Worm (Caenorhabditis elegans) whole organism, early embryonic: ENCODE results near the gene C07A9.10.

Experiments used
- B0310.2 ChIP-seq: sonication (generic microtip); optimal IDR thresholded peaks from 2 replicates; lab custom pipeline; 2016; ENCODE audit warnings: mild to moderate bottlenecking, missing genetic modification characterization, missing compliant biosample characterization
- F13C5.2 ChIP-seq: sonication (generic microtip); optimal IDR thresholded peaks from 2 replicates; lab custom pipeline; 2017; ENCODE audit warnings: mild to moderate bottlenecking, missing genetic modification characterization, inconsistent platforms, missing compliant biosample characterization
- aly-1 ChIP-seq: sonication (generic microtip); optimal IDR thresholded peaks from 2 replicates; lab custom pipeline; 2016; ENCODE audit warnings: missing genetic modification characterization, missing compliant biosample characterization
- ama-1 ChIP-seq: fragments of 150-350 bp; optimal IDR thresholded peaks from 2 replicates; lab custom pipeline; 2014
- ceh-13 ChIP-seq: fragments of 200-800 bp; sonication (Bioruptor generic); optimal IDR thresholded peaks from 2 replicates; lab custom pipeline; 2018; ENCODE audit warnings: mild to moderate bottlenecking, missing genetic modification characterization, missing compliant biosample characterization
- ceh-36 ChIP-seq: sonication (generic microtip); optimal IDR thresholded peaks from 2 replicates; lab custom pipeline; 2016; ENCODE audit warnings: missing genetic modification characterization, inconsistent platforms, missing compliant biosample characterization
- ets-7 ChIP-seq: sonication (generic microtip); optimal IDR thresholded peaks from 2 replicates; lab custom pipeline; 2016; ENCODE audit warnings: missing genotype, missing genetic modification characterization, missing compliant biosample characterization
- flt-1 ChIP-seq: fragments of 200-800 bp; sonication (Bioruptor generic); IDR thresholded peaks from 2 replicates; pipeline ENCODE4 v1.3.6; 2022; ENCODE audit warnings: missing genetic modification characterization, missing compliant biosample characterization
- hmbx-1 ChIP-seq: sonication (generic microtip); optimal IDR thresholded peaks from 2 replicates; lab custom pipeline; 2016; ENCODE audit warnings: mild to moderate bottlenecking, missing genetic modification characterization, missing compliant biosample characterization
- hmg-4 ChIP-seq: fragments of 200-800 bp; sonication (Bioruptor generic); optimal IDR thresholded peaks from 2 replicates; lab custom pipeline; 2018; ENCODE audit warnings: mild to moderate bottlenecking, missing genetic modification characterization, missing compliant biosample characterization
- hnd-1 ChIP-seq: sonication (generic microtip); optimal IDR thresholded peaks from 2 replicates; lab custom pipeline; 2016; ENCODE audit warnings: missing genetic modification characterization, missing compliant biosample characterization
- pes-1 ChIP-seq: fragments of 200-800 bp; sonication (Bioruptor generic); IDR thresholded peaks from 2 replicates; pipeline ENCODE4 v1.3.6; 2022; ENCODE audit warnings: missing genetic modification reagents, missing genetic modification characterization, missing compliant biosample characterization
- scrt-1 ChIP-seq: fragments of 200-800 bp; sonication (Bioruptor generic); IDR thresholded peaks from 2 replicates; pipeline ENCODE4 v1.3.6; 2022; ENCODE audit warnings: missing genetic modification characterization, missing compliant biosample characterization
- sea-1 ChIP-seq: fragments of 200-800 bp; sonication (Bioruptor generic); conservative IDR thresholded peaks from 2 replicates; pipeline ENCODE4 v1.3.6; 2022; ENCODE audit warnings: missing genetic modification characterization, missing compliant biosample characterization
- tbx-11 ChIP-seq: fragments of 200-800 bp; sonication (Bioruptor generic); IDR thresholded peaks from 2 replicates; pipeline ENCODE4 v1.3.6; 2022; ENCODE audit warnings: missing genetic modification characterization, missing compliant biosample characterization
- tbx-37 ChIP-seq: fragments of 200-800 bp; sonication (Bioruptor generic); conservative IDR thresholded peaks from 2 replicates; pipeline ENCODE4 v1.3.6; 2022; ENCODE audit warnings: missing genetic modification reagents, missing genetic modification characterization, missing compliant biosample characterization
- tra-4 ChIP-seq: sonication (generic microtip); optimal IDR thresholded peaks from 2 replicates; lab custom pipeline; 2017; ENCODE audit warnings: missing genetic modification characterization, missing compliant biosample characterization

The C07A9.10 gene

DNA sequence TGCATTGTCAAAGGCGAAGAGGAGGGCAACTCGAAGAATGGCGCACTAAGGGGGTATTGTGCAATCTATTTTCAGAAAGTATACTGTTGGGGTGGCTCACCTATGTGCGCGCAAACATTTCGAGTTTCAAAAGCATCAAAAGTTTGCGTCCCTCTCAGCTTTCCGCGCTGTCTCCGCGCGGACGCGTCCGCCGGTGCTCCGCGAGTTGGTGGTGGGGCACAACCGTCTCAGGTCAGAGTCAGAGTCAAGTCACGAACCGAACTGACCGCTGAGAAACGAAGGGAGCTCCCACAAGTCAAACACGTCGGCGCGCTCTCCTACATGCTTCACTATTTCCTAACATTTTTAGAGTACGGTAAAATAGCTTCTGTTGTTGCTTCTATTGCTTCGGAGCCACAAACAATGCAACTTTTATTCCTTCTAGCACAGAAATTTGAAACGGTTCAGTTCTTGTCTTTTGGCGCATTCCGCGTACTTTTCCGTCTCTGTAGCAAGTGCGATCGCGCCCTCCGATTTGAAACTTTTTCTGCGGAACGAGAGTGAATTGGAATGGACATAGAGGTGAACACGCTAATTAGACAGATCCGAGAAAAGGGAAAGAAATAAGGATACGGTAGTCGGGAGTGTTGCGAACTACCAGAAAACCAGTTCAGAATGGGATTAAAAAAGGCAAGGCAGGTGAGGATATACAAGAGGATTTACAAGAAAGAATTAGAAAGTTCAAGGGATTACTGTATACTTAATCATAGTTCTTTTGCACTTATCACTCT lies 46.4 kb downstream of the C07A9.10 start:
- TF ChIP-seq pes-1 (GFP tag; lab: Robert Waterston, UW) (no peak), hmbx-1 (tag; lab: Kevin White, UChicago) (no peak), B0310.2 (tag; lab: Kevin White, UChicago) (no peak)

DNA sequence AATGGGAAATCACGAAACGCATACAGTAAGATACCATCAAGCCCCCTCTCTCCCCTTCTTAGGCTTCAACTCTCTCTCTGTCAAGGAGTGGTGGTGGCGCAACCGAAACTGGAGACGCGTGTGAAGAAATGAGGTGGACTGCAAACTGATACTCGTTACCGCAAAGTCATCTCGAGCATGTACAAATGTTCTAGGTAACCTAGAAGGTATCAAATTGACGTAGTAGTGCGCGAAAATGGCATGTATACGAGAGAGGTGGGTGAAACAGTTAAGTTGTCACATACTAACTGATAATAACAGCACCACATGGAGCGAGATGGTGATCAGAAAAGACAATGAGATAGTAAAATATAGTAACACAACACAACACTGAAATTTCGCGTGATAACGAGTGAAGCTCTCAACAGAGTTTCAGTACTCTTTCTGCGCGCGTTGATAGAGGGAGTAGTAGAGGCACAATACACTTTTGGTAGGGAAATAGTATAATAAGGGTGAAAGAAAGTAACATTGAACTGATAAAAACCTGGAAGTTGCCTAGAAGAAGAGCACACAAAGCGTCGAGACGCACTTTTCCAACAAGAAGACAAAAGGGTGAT lies 47.6 kb downstream of the C07A9.10 start:
- no peak for TF ChIP-seq ceh-13
- TF ChIP-seq tbx-11 = no peak
- TF ChIP-seq flt-1 (GFP tag; lab: Robert Waterston, UW) = no peak
- TF ChIP-seq tbx-37 (GFP tag; lab: Robert Waterston, UW) = no peak
- no peak for TF ChIP-seq tra-4 (tag; lab: Kevin White, UChicago)
- TF ChIP-seq hmg-4 (GFP tag; lab: Kevin White, UChicago) = no peak
- TF ChIP-seq pes-1 (GFP tag; lab: Robert Waterston, UW) = no peak
- TF ChIP-seq F13C5.2 (tag; lab: Kevin White, UChicago) = no peak
- no peak for TF ChIP-seq ets-7 (tag; lab: Kevin White, UChicago)
- TF ChIP-seq hmbx-1 (tag; lab: Kevin White, UChicago) = no peak
- TF ChIP-seq aly-1 (tag; lab: Kevin White, UChicago) = no peak
- TF ChIP-seq sea-1 (GFP tag; lab: Robert Waterston, UW) = no peak
- no peak for TF ChIP-seq scrt-1 (GFP tag; lab: Robert Waterston, UW)
- TF ChIP-seq hnd-1 = no peak
- no peak for TF ChIP-seq ama-1 (lab: Kevin White, UChicago)

DNA sequence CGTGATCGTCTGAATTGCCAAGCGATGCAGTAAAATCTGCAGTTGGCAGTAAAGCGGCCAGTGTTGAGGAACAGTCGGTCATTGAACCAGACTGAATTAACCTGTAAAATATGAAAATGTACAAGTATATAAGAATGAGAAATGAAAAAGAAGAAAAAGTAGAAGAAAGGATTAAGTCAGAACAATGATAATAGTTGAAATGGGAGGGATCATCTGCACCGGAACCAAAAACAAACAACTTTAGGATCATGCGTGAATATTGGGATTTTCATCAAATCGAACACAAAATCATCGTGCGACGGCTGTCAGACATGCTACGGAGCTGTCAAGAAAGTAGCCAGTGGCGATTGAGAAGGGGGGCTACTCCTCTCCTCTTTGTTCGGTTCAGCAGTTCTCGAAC lies 48.8 kb downstream of the C07A9.10 start, which contains the start of gene gei-13:
gei-13 (minus strand) TSS at position 101 of the 400 bp plus-strand sequence.
- TF ChIP-seq tbx-11 (no peak), hmbx-1 (tag; lab: Kevin White, UChicago) (no peak), ceh-36 (tag; lab: Kevin White, UChicago) (no peak), hmg-4 (GFP tag; lab: Kevin White, UChicago) (no peak)
